Fruit fly (Drosophila melanogaster) whole organism, embryonic: Measurements from ENCODE around the gene CG17154.

Experiments
- CG10979 ChIP-seq: fragments of 200-800 bp; sonication (Bioruptor generic); optimal IDR thresholded peaks from 2 replicates; lab custom pipeline; 2018; ENCODE audit warnings: missing biosample characterization, mild to moderate bottlenecking, missing genetic modification characterization, moderate library complexity
- CG11560 ChIP-seq: fragments of 200-800 bp; sonication (Bioruptor generic); IDR thresholded peaks from 3 replicates; pipeline ENCODE4 v1.3.6; 2022; ENCODE audit warnings: missing biosample characterization, missing genetic modification characterization
- CG11695 ChIP-seq: fragments of 200-800 bp; sonication (Bioruptor generic); IDR thresholded peaks from 3 replicates; pipeline ENCODE4 v1.3.6; 2022; ENCODE audit warnings: missing biosample characterization, missing genetic modification characterization
- CG12942 ChIP-seq: fragments of 200-800 bp; sonication (Bioruptor generic); optimal IDR thresholded peaks from 3 replicates; lab custom pipeline; 2016; ENCODE audit warnings: missing biosample characterization, missing genetic modification characterization
- CG13123 ChIP-seq: fragments of 200-800 bp; sonication (Bioruptor generic); optimal IDR thresholded peaks from 2 replicates; lab custom pipeline; 2016; ENCODE audit warnings: missing biosample characterization, missing genetic modification characterization
- CG15073 ChIP-seq: fragments of 200-800 bp; sonication (Bioruptor generic); optimal IDR thresholded peaks from 2 replicates; lab custom pipeline; 2016; ENCODE audit warnings: missing biosample characterization, missing genetic modification characterization
- CG15269 ChIP-seq: fragments of 200-800 bp; sonication (Bioruptor generic); optimal IDR thresholded peaks from 2 replicates; lab custom pipeline; 2018; ENCODE audit warnings: missing biosample characterization, mild to moderate bottlenecking, missing genetic modification characterization, moderate library complexity
- CG17568 ChIP-seq: fragments of 200-800 bp; sonication (Bioruptor generic); optimal IDR thresholded peaks from 2 replicates; lab custom pipeline; 2018; ENCODE audit warnings: missing biosample characterization, mild to moderate bottlenecking, missing genetic modification characterization, moderate library complexity
- CG18599 ChIP-seq: fragments of 200-800 bp; sonication (Bioruptor generic); optimal IDR thresholded peaks from 3 replicates; lab custom pipeline; 2017; ENCODE audit warnings: missing biosample characterization, missing genetic modification characterization, mild to moderate bottlenecking, moderate library complexity, missing genetic modification reagents
- CG2712 ChIP-seq: fragments of 200-800 bp; optimal IDR thresholded peaks from 3 replicates; lab custom pipeline; 2019; ENCODE audit warnings: missing biosample characterization, mild to moderate bottlenecking, missing genetic modification characterization, moderate library complexity
- CG32532 ChIP-seq: fragments of 200-800 bp; sonication (Bioruptor generic); IDR thresholded peaks from 2 replicates; pipeline ENCODE4 v1.3.6; 2022; ENCODE audit warnings: missing biosample characterization, missing genetic modification characterization
- CG34224 ChIP-seq: fragments of 200-800 bp; sonication (Bioruptor generic); IDR thresholded peaks from 3 replicates; pipeline ENCODE4 v1.3.6; 2022; ENCODE audit warnings: missing biosample characterization, missing genetic modification characterization; ENCODE audit not compliant: partially characterized antibody
- CG3726 ChIP-seq: fragments of 200-800 bp; sonication (Bioruptor generic); IDR thresholded peaks from 3 replicates; pipeline ENCODE4, ENCODE4 v1.3.6; 2022; ENCODE audit warnings: missing biosample characterization, missing genetic modification characterization
- CG4707 ChIP-seq: fragments of 200-800 bp; sonication (Bioruptor generic); optimal IDR thresholded peaks from 2 replicates; lab custom pipeline; 2018; ENCODE audit warnings: missing biosample characterization, mild to moderate bottlenecking, missing genetic modification characterization, moderate library complexity
- CG4820 ChIP-seq: fragments of 200-800 bp; sonication (Bioruptor generic); optimal IDR thresholded peaks from 3 replicates; lab custom pipeline; 2016; ENCODE audit warnings: missing biosample characterization, missing genetic modification characterization
- CG5245 ChIP-seq: fragments of 200-800 bp; sonication (Bioruptor generic); optimal IDR thresholded peaks from 3 replicates; lab custom pipeline; 2016; ENCODE audit warnings: missing biosample characterization, missing genetic modification characterization
- CG6272 ChIP-seq: fragments of 200-800 bp; sonication (Bioruptor generic); IDR thresholded peaks from 2 replicates; pipeline ENCODE4 v1.3.6; 2022; ENCODE audit warnings: missing biosample characterization, missing genetic modification characterization
- CG6683 ChIP-seq: fragments of 200-800 bp; sonication (Bioruptor generic); optimal IDR thresholded peaks from 2 replicates; lab custom pipeline; 2017; ENCODE audit warnings: missing biosample characterization, mild to moderate bottlenecking, missing genetic modification characterization, missing genetic modification reagents
- CG7556 ChIP-seq: fragments of 200-800 bp; sonication (Bioruptor generic); optimal IDR thresholded peaks from 2 replicates; lab custom pipeline; 2017; ENCODE audit warnings: missing biosample characterization, mild to moderate bottlenecking, missing genetic modification characterization
- CG7963 ChIP-seq: fragments of 200-800 bp; sonication (Bioruptor generic); IDR thresholded peaks from 3 replicates; pipeline ENCODE4 v1.3.6; 2022; ENCODE audit warnings: missing biosample characterization, missing genetic modification characterization; ENCODE audit not compliant: partially characterized antibody
- CTCF ChIP-seq: fragments of 200-800 bp; sonication (Bioruptor generic); optimal IDR thresholded peaks from 2 replicates; lab custom pipeline; 2017; ENCODE audit warnings: missing biosample characterization, mild to moderate bottlenecking, missing genetic modification characterization, moderate library complexity
- Dbx ChIP-seq: fragments of 200-800 bp; sonication (Bioruptor generic); IDR thresholded peaks from 3 replicates; pipeline ENCODE4 v1.3.6; 2022; ENCODE audit warnings: missing biosample characterization, missing genetic modification characterization
- Hand ChIP-seq: fragments of 200-800 bp; sonication (Bioruptor generic); optimal IDR thresholded peaks from 2 replicates; lab custom pipeline; 2017; ENCODE audit warnings: mild to moderate bottlenecking, missing biosample characterization, missing genetic modification reagents, missing genetic modification characterization
- HmgD ChIP-seq: fragments of 200-800 bp; sonication (Bioruptor generic); optimal IDR thresholded peaks from 3 replicates; lab custom pipeline; 2016; ENCODE audit warnings: missing biosample characterization, missing genetic modification characterization
- Optix ChIP-seq: fragments of 200-800 bp; sonication (Bioruptor generic); IDR thresholded peaks from 3 replicates; pipeline ENCODE4 v1.3.6; 2022; ENCODE audit warnings: missing biosample characterization, missing genetic modification characterization
- Poxn ChIP-seq: fragments of 200-800 bp; sonication (Bioruptor generic); IDR thresholded peaks from 2 replicates; pipeline ENCODE4 v1.3.6; 2022; ENCODE audit warnings: missing biosample characterization, missing genetic modification characterization
- Scr ChIP-seq: fragments of 200-800 bp; sonication (Bioruptor generic); IDR thresholded peaks from 2 replicates; pipeline ENCODE4 v1.3.6; 2022; ENCODE audit warnings: missing biosample characterization, missing genetic modification characterization; ENCODE audit not compliant: partially characterized antibody
- Tbp ChIP-seq: fragments of >200 bp; optimal IDR thresholded peaks from 2 replicates; lab custom pipeline; 2018; ENCODE audit warnings: missing biosample characterization, missing genetic modification characterization
- al ChIP-seq: fragments of 200-800 bp; sonication (Bioruptor generic); IDR thresholded peaks from 2 replicates; pipeline ENCODE4 v1.3.6; 2022; ENCODE audit warnings: missing biosample characterization, missing genetic modification characterization
- bsh ChIP-seq, 2 experiments: fragments of 200-800 bp; sonication (Bioruptor generic); optimal IDR thresholded peaks; 2 replicates each; lab custom pipeline; 2017 to 2018; ENCODE audit warnings: mild to moderate bottlenecking in 2 of 2, missing biosample characterization in 2 of 2, missing genetic modification characterization in 2 of 2, moderate library complexity in 1 of 2
- cato ChIP-seq: fragments of 200-800 bp; sonication (Bioruptor generic); optimal IDR thresholded peaks from 2 replicates; lab custom pipeline; 2016; ENCODE audit warnings: missing biosample characterization, missing genetic modification characterization, borderline replicate concordance
- cg ChIP-seq: fragments of 200-800 bp; sonication (Bioruptor generic); optimal IDR thresholded peaks from 3 replicates; lab custom pipeline; 2019; ENCODE audit warnings: missing biosample characterization, mild to moderate bottlenecking, missing genetic modification characterization, moderate library complexity
- chn ChIP-seq: fragments of 200-800 bp; sonication (Bioruptor generic); optimal IDR thresholded peaks from 2 replicates; lab custom pipeline; 2016; ENCODE audit warnings: missing biosample characterization, missing genetic modification characterization
- cwo ChIP-seq: fragments of 200-800 bp; sonication (Bioruptor generic); optimal IDR thresholded peaks from 3 replicates; lab custom pipeline; 2017; ENCODE audit warnings: missing biosample characterization, missing genetic modification characterization, mild to moderate bottlenecking, moderate library complexity, missing genetic modification reagents
- gfzf ChIP-seq: fragments of 200-800 bp; sonication (Bioruptor generic); optimal IDR thresholded peaks from 2 replicates; lab custom pipeline; 2016; ENCODE audit warnings: missing biosample characterization, mild to moderate bottlenecking, missing genetic modification characterization, moderate library complexity
- hb ChIP-seq: fragments of 200-800 bp; sonication (Bioruptor generic); IDR thresholded peaks from 3 replicates; pipeline ENCODE4 v1.3.6; 2022; ENCODE audit warnings: missing biosample characterization, missing genetic modification characterization; ENCODE audit not compliant: partially characterized antibody
- inv ChIP-seq: fragments of 200-800 bp; sonication (Bioruptor generic); IDR thresholded peaks from 2 replicates; pipeline ENCODE4 v1.3.6; 2022; ENCODE audit warnings: missing biosample characterization, missing genetic modification characterization; ENCODE audit not compliant: partially characterized antibody
- lbe ChIP-seq: fragments of 200-800 bp; sonication (Bioruptor generic); optimal IDR thresholded peaks from 2 replicates; lab custom pipeline; 2016; ENCODE audit warnings: missing biosample characterization, mild to moderate bottlenecking, missing genetic modification characterization
- mld ChIP-seq: fragments of 200-800 bp; sonication (Bioruptor generic); IDR thresholded peaks from 3 replicates; pipeline ENCODE4 v1.3.6; 2022; ENCODE audit warnings: missing biosample characterization, missing genetic modification characterization; ENCODE audit not compliant: partially characterized antibody
- nerfin-1 ChIP-seq: fragments of 200-800 bp; sonication (Bioruptor generic); optimal IDR thresholded peaks from 3 replicates; lab custom pipeline; 2019; ENCODE audit warnings: missing biosample characterization, mild to moderate bottlenecking, missing genetic modification characterization, moderate library complexity
- org-1 ChIP-seq: fragments of 200-800 bp; sonication (Bioruptor generic); optimal IDR thresholded peaks from 2 replicates; lab custom pipeline; 2017; ENCODE audit warnings: missing biosample characterization, missing genetic modification characterization
- rib ChIP-seq: fragments of 200-800 bp; sonication (Bioruptor generic); IDR thresholded peaks from 2 replicates; pipeline ENCODE4 v1.3.6; 2022; ENCODE audit warnings: missing biosample characterization, missing genetic modification characterization
- row ChIP-seq: fragments of 200-800 bp; sonication (Bioruptor generic); IDR thresholded peaks from 3 replicates; pipeline ENCODE4 v1.3.6; 2022; ENCODE audit warnings: missing biosample characterization, missing genetic modification characterization
- sc ChIP-seq, 3 experiments: fragments of >200 bp in 2 of 3; fragments of 200-800 bp in 1 of 3; sonication (Bioruptor generic) in 1 of 3; optimal IDR thresholded peaks; 2 replicates in 2 of 3; 3 replicates in 1 of 3; lab custom pipeline; 2017; ENCODE audit warnings: mild to moderate bottlenecking in 1 of 3, missing biosample characterization in 1 of 3, missing genetic modification characterization in 1 of 3, missing genetic modification reagents in 1 of 3
- sim ChIP-seq: fragments of 200-800 bp; sonication (Bioruptor generic); IDR thresholded peaks from 2 replicates; pipeline ENCODE4 v1.3.6; 2022; ENCODE audit warnings: missing biosample characterization, missing genetic modification characterization
- tap ChIP-seq: fragments of 200-800 bp; optimal IDR thresholded peaks from 3 replicates; lab custom pipeline; 2019; ENCODE audit warnings: missing biosample characterization, mild to moderate bottlenecking, missing genetic modification characterization, moderate library complexity
- yki ChIP-seq: fragments of >200 bp; optimal IDR thresholded peaks from 3 replicates; lab custom pipeline; 2018
- zen ChIP-seq: fragments of 200-800 bp; sonication (Bioruptor generic); optimal IDR thresholded peaks from 3 replicates; lab custom pipeline; 2018; ENCODE audit warnings: missing biosample characterization, mild to moderate bottlenecking, missing genetic modification characterization, moderate library complexity

The CG17154 gene

DNA sequence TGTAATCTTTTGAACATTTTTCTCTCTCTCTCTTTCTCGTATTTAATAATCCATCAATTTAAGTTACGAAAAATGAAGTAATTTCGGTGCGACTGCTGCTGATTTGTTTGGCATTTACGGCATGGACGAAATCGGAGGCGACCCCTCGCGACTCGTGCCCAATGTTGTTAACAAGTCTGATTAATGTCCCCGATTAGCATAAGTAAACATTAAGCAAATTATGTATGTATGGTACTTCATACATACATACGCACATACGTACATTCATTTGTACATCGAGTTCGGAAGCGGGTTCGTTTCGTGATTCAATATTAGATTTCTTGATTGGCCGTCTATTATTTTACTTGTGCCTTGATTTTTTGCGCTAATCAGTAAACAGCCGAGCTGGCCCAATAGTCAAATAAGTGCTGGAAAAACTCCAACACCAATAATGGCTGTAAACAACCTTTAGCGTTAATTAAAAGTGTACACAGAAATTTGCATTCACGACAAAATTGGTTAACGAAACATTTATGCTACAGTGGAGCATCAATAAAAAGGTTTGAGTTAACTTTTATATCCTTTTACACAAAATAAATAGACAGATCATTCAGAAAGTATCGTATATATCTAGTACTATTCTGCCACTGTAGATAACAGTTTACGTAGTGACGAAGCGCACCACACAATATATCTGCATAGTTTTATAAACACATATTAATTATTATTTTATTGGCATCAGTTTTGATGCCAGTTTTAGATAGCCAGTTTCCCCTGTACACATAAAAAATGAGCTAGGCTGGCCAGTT lies 2.7 kb downstream of the CG17154 start (continued):
- TF ChIP-seq CG17568 (GFP tag; lab: Kevin White, UChicago): peak; percentile 57
- no peak for TF ChIP-seq zen (tag; lab: Kevin White, UChicago)
- TF ChIP-seq sim (GFP tag; lab: Robert Waterston, UW): no peak
- peak; percentile 86 for TF ChIP-seq CG15269 (tag; lab: Kevin White, UChicago)
- peak; percentile 16 for TF ChIP-seq cwo (GFP tag; lab: Kevin White, UChicago)
- TF ChIP-seq Poxn (GFP tag; lab: Robert Waterston, UW): no peak; the same call in 1 of the 2 replicates
- TF ChIP-seq org-1: peak; percentile 53
- no peak for TF ChIP-seq CG15073 (GFP tag; lab: Kevin White, UChicago)
- no peak for TF ChIP-seq Optix (GFP tag; lab: Robert Waterston, UW)
- peak; percentile 82 for TF ChIP-seq CG32532 (GFP tag; lab: Robert Waterston, UW)
- no peak for TF ChIP-seq hb (GFP tag; lab: Robert Waterston, UW)
- no peak for TF ChIP-seq bsh (GFP tag; optimal IDR thresholded peaks at IDR 0.05; lab: Kevin White, UChicago)
- TF ChIP-seq CG6272 (GFP tag; lab: Robert Waterston, UW): peak; percentile 25; the same call in 1 of the 2 replicates
- no peak for TF ChIP-seq yki (lab: Kevin White, UChicago)
- TF ChIP-seq CG4820 (GFP tag; lab: Kevin White, UChicago): peak; percentile 2
- no peak for TF ChIP-seq cg
- peak; percentile 5 for TF ChIP-seq cato
- peak; percentile 43 for TF ChIP-seq CG12942 (GFP tag; lab: Kevin White, UChicago)
- peak; percentile 49 for TF ChIP-seq CG2712 (tag; lab: Kevin White, UChicago)
- TF ChIP-seq chn: no peak
- peak; percentile 71 for TF ChIP-seq CG18599 (GFP tag; lab: Kevin White, UChicago)
- TF ChIP-seq Hand: peak; percentile 43
- TF ChIP-seq row: peak; percentile 84
- no peak for TF ChIP-seq CG4707 (GFP tag; lab: Kevin White, UChicago)
- TF ChIP-seq CG7963 (GFP tag; lab: Robert Waterston, UW): no peak
- TF ChIP-seq CG13123: no peak
- TF ChIP-seq lbe (GFP tag; lab: Kevin White, UChicago): no peak
- TF ChIP-seq mld: no peak
- TF ChIP-seq CG34224 (GFP tag; lab: Robert Waterston, UW): no peak
- TF ChIP-seq CG6683 (GFP tag; lab: Kevin White, UChicago): peak; percentile 18
- TF ChIP-seq Dbx: peak; percentile 55; the same call in 1 of the 3 replicates
- no peak for TF ChIP-seq Tbp (GFP tag; lab: Kevin White, UChicago)
- no peak for TF ChIP-seq inv (GFP tag; lab: Robert Waterston, UW)
- TF ChIP-seq CG3726 (GFP tag; lab: Robert Waterston, UW): 0 out of 3 replicates have a peak, but pooled peaks have one; percentile 42
- TF ChIP-seq CG5245 (GFP tag; lab: Kevin White, UChicago): peak; percentile 44
- peak; percentile 74 for TF ChIP-seq al
- TF ChIP-seq sc (optimal IDR thresholded peaks at IDR 0.05; lab: Kevin White, UChicago): no peak
- no peak for TF ChIP-seq sc (GFP tag; optimal IDR thresholded peaks at IDR 0.05; lab: Kevin White, UChicago)
- TF ChIP-seq gfzf (GFP tag; lab: Kevin White, UChicago): no peak
- TF ChIP-seq HmgD (GFP tag; lab: Kevin White, UChicago): no peak
- TF ChIP-seq CG11695 (GFP tag; lab: Robert Waterston, UW): peak; percentile 70; the same call in 2 of the 3 replicates
- peak; percentile 22 for TF ChIP-seq CTCF (GFP tag; lab: Kevin White, UChicago)
- 0 out of 2 replicates have a peak, but pooled peaks have one; percentile 69 for TF ChIP-seq rib
- TF ChIP-seq nerfin-1 (tag; lab: Kevin White, UChicago): peak; percentile 28
- no peak for TF ChIP-seq Scr
- peak; percentile 54 for TF ChIP-seq tap (tag; lab: Kevin White, UChicago)
- peak; percentile 60 for TF ChIP-seq CG7556 (GFP tag; lab: Kevin White, UChicago)
- TF ChIP-seq CG11560 (tag; lab: Robert Waterston, UW): no peak
- TF ChIP-seq CG10979 (tag; lab: Kevin White, UChicago): peak; percentile 15
